Fruit fly (Drosophila melanogaster) whole organism, prepupa: ENCODE data around the gene Nepl5.

Source experiments
- CG15336 ChIP-seq: fragments of 200-800 bp; sonication (Bioruptor generic); IDR thresholded peaks from 2 replicates; pipeline ENCODE4 v1.3.6; 2022; ENCODE audit warnings: missing biosample characterization, missing genetic modification characterization
- esn ChIP-seq: fragments of 200-800 bp; sonication (Bioruptor generic); optimal IDR thresholded peaks from 2 replicates; lab custom pipeline; 2016; ENCODE audit warnings: missing biosample characterization, mild to moderate bottlenecking, missing genetic modification characterization, moderate library complexity

DNA sequence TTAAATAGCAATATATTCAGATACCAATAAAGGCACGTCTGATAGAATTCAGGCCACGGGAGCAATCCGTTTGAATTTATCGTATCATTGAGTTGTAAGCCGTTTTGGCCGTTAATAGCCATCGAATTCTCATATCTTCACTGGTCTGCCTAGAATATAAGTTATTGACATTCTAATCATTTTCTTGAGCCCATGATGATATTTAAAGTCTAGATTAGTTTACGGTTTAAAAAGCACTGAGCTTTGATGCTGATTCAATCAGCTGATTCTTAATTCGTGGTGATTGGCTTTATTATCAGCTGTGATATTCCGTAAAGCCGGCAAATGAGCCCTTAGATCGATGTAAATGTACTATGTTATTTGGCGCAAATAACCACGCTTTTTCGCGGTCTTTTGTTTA lies 9.0 kb upstream of the Nepl5 start, which contains the start of gene slam:
- TF ChIP-seq CG15336 (GFP tag; lab: Robert Waterston, UW) (no peak), esn (GFP tag; lab: Kevin White, UChicago) (no peak)
